Fruit fly (Drosophila melanogaster): Measurements from ENCODE around the gene Gdap1.

Gene Gdap1

DNA sequence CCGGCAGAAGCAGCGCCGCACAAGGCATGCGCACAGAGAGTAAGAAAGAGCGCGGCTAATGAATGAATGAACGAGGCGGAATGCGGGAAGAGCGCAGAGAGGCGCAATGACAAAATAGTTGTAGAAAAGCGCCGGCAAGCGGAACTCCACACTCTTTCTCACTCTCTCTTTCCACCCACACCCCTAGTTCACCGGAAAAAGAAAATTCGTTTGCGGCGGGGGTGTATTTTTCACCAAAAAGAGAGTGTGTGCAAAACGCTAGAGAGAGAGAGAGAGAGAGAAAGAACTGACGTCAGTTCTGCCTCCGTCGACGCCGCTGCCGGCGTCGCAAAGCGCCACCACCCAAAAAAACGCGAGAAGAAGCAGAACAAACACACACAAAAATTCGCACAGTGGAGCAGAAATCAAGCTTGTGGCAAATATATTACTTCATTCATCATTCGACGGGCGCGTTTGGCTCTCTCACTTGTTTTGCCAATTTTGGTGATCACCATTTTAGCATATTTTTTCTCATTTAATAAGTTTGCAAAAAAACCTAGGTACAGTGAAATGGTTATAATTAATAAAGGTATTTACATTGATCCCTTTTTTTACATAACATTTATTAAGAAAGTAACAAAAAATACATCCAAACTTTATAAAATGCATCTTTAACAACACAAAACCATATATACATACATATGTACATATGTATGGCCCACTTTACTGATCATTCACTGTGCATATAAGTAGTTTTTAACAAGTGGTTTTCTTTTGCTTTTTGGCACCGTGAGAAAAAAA lies 43.3 kb downstream of the Gdap1 start (continued):
- TF ChIP-seq Xrp1 (GFP tag; IDR thresholded peaks at IDR 0.05) (peak; percentile 51; the same call in 1 of the 2 replicates), hkb (optimal IDR thresholded peaks at IDR 0.05) (no peak), hkb (GFP tag; IDR thresholded peaks at IDR 0.05) (peak; percentile 55; the same call in 1 of the 2 replicates), lmd (GFP tag; IDR thresholded peaks at IDR 0.05) (peak; percentile 54; the same call in 1 of the 2 replicates), NFAT (GFP tag; IDR thresholded peaks at IDR 0.05) (peak; percentile 77), otp (GFP tag; IDR thresholded peaks at IDR 0.05) (no peak), Lpt (GFP tag; optimal IDR thresholded peaks at IDR 0.05) (no peak), eve (GFP tag; optimal IDR thresholded peaks at IDR 0.05) (peak in 1 of 2 experiments; percentile 35), trem (tag; optimal IDR thresholded peaks at IDR 0.05) (no peak), cato (GFP tag; optimal IDR thresholded peaks at IDR 0.05; ENCODE audit: borderline replicate concordance) (peak; percentile 6), Optix (GFP tag; IDR thresholded peaks at IDR 0.05) (0 out of 3 replicates have a peak, but pooled peaks have one; percentile 4)

DNA sequence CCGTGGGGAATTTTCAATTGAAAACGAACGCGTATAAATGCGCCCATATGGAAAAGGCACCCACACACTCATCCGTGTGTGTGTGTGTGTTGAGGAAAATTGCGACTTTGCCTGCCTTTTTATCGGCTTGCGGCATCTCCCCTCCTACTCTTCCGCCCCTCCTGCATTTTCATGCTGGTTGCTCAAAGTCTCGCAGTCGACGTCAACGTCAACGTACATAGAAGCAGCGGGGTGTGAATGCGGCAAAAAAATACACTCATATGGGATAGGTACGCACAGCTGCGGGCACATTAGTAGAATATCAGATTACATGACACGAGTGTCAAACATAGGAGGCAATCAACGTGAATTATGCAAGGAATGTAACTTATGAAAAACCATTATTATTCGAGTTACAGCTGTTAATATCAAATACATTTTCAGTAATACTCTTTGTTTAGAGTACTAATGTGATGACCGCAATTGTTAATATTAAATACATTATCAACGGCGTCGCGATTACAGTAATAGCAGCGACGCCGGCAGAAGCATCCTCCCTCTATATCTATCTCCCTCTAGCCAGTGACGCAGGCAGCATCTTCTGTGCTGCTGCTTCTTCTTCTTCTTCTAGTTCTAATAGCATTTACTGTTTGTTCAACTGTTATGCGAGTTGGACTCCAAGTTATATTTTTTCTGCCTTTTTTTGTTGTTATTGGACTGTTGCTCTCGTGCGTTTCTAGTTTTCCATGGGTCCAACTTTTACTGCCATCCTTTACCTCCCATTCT lies 45.2 kb downstream of the Gdap1 start:
- TF ChIP-seq inv (GFP tag; IDR thresholded peaks at IDR 0.05; ENCODE audit: partially characterized antibody) (no peak), wek (GFP tag; optimal IDR thresholded peaks at IDR 0.05) (peak; percentile 81), vnd (GFP tag; IDR thresholded peaks at IDR 0.05; ENCODE audit: partially characterized antibody) (no peak), peb (GFP tag; IDR thresholded peaks at IDR 0.05) (peak; percentile 84), maf-S (GFP tag; optimal IDR thresholded peaks at IDR 0.05) (peak; percentile 78), CG14441 (GFP tag; IDR thresholded peaks at IDR 0.05) (peak; percentile 87), Hr78 (GFP tag; optimal IDR thresholded peaks at IDR 0.05) (peak in 1 of 2 experiments; percentile 63), D (optimal IDR thresholded peaks at IDR 0.05) (no peak), D (GFP tag; optimal IDR thresholded peaks at IDR 0.05) (peak; percentile 83), Xrp1 (GFP tag; IDR thresholded peaks at IDR 0.05) (peak; percentile 95), Hmr (GFP tag; optimal IDR thresholded peaks at IDR 0.05) (peak; percentile 91), CG3407 (GFP tag; optimal IDR thresholded peaks at IDR 0.05) (peak; percentile 85), Scr (GFP tag; IDR thresholded peaks at IDR 0.05; ENCODE audit: partially characterized antibody) (no peak), CG11723 (GFP tag; optimal IDR thresholded peaks at IDR 0.05) (peak; percentile 69), CG2678 (tag; optimal IDR thresholded peaks at IDR 0.05) (peak; percentile 94), CG4707 (GFP tag; optimal IDR thresholded peaks at IDR 0.05) (peak; percentile 80), CG17361 (GFP tag; IDR thresholded peaks at IDR 0.05) (peak; percentile 87), gt (GFP tag; IDR thresholded peaks at IDR 0.05) (peak; percentile 76), gfzf (GFP tag; optimal IDR thresholded peaks at IDR 0.05) (no peak), Fer3 (tag; optimal IDR thresholded peaks at IDR 0.05) (peak; percentile 79), CG15601 (tag; optimal IDR thresholded peaks at IDR 0.05) (peak; percentile 84), CG15269 (tag; optimal IDR thresholded peaks at IDR 0.05) (peak; percentile 83), Bdp1 (GFP tag; optimal IDR thresholded peaks at IDR 0.05) (peak; percentile 63), CG12299 (tag; optimal IDR thresholded peaks at IDR 0.05) (peak; percentile 83), dimm (GFP tag; IDR thresholded peaks at IDR 0.05) (peak; percentile 73), Sry-δ (GFP tag; optimal IDR thresholded peaks at IDR 0.05) (peak; percentile 21), sens-2 (GFP tag; IDR thresholded peaks at IDR 0.05) (peak; percentile 82), crc (GFP tag; optimal IDR thresholded peaks at IDR 0.05) (peak; percentile 87), CG7372 (GFP tag; IDR thresholded peaks at IDR 0.05) (peak; percentile 77), CG4404 (GFP tag; IDR thresholded peaks at IDR 0.05) (peak; percentile 77), Fer2 (tag; optimal IDR thresholded peaks at IDR 0.05) (peak; percentile 66), Asciz (GFP tag; optimal IDR thresholded peaks at IDR 0.05) (peak; percentile 84), CG14014 (GFP tag; IDR thresholded peaks at IDR 0.05) (peak; percentile 82), Dref (GFP tag; IDR thresholded peaks at IDR 0.05) (no peak), nmo (GFP tag; optimal IDR thresholded peaks at IDR 0.05) (peak; percentile 91), vfl (GFP tag; optimal IDR thresholded peaks at IDR 0.05) (peak; percentile 43), CG43689 (GFP tag; IDR thresholded peaks at IDR 0.05) (peak; percentile 74)

All from whole organism, embryonic.